Fruit fly (Drosophila melanogaster): ENCODE data around the gene Ccp84Ae.

DNA sequence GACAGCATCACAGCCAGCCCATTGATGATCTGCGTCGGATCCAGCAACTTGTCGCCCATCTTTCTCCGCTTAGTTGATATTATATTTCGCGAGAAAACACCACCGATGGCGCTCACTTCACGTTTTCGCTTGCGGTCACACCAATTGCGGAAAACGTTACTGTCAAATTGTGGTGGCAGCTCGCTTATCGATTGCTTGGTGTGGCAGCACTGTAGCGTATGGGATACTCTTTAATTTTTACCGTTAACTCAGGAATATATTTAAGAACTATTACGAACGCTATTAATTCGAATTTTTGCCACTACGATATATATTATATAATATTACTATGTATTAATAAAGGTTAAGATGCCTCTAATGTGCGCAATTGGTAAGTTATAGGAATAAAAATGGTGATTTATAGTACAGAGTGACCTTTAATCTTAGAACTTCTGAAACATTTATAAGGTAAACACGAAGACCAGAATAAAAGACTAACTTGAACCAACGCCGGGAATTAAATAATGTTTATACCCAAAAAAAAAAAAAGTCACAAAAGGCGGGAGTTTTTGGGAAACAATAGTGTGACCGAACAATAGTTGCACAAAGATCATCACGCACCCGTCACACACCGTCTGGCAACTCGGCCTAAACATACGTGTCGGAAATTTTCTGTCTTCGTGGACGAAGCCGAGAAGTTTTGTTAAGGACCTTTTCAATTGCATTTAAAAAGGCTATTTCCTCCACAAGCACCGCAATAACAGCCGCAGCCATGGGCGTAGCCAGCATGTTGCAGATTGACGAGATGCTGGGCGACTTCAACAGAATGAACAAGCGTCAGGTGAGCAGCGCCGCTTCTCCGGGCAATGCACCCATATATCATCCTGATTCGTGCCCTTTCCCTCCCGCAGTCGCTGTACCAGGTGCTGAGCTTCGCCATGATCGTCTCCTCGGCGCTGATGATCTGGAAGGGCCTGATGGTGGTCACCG lies 34.0 kb downstream of the Ccp84Ae start, which contains the start of the genes CG1307 and twr:
- TF ChIP-seq psq (GFP tag; optimal IDR thresholded peaks at IDR 0.05) (no peak), usp (GFP tag; optimal IDR thresholded peaks at IDR 0.05) (no peak), pan (optimal IDR thresholded peaks at IDR 0.05) (no peak), Sp1 (GFP tag; optimal IDR thresholded peaks at IDR 0.05) (no peak), Dfd (GFP tag; optimal IDR thresholded peaks at IDR 0.05) (no peak), Abd-B (GFP tag; optimal IDR thresholded peaks at IDR 0.05) (no peak), dmrt93B (GFP tag; optimal IDR thresholded peaks at IDR 0.05) (no peak), Myc (optimal IDR thresholded peaks at IDR 0.05) (no peak), CG9705 (GFP tag; optimal IDR thresholded peaks at IDR 0.05) (no peak), sage (GFP tag; optimal IDR thresholded peaks at IDR 0.05) (no peak)
